Fruit fly (Drosophila melanogaster) Kc167 (cell line): ENCODE measurements around the gene Cpr78Ca.

ENCODE experiments used
- Sin3A ChIP-seq: fragments of >200 bp; optimal IDR thresholded peaks from 2 replicates; lab custom pipeline; 2018; ENCODE audit warnings: missing external identifiers
- h ChIP-seq: fragments of >200 bp; optimal IDR thresholded peaks from 3 replicates; lab custom pipeline; 2018; ENCODE audit warnings: missing external identifiers
- insv ChIP-seq: fragments of >200 bp; optimal IDR thresholded peaks from 3 replicates; lab custom pipeline; 2018; ENCODE audit warnings: missing external identifiers
- psq ChIP-seq: fragments of >200 bp; optimal IDR thresholded peaks from 2 replicates; lab custom pipeline; 2017; ENCODE audit warnings: missing external identifiers
- ttk ChIP-seq: sonication (Bioruptor generic); optimal IDR thresholded peaks from 2 replicates; lab custom pipeline; 2017; ENCODE audit warnings: missing external identifiers

DNA sequence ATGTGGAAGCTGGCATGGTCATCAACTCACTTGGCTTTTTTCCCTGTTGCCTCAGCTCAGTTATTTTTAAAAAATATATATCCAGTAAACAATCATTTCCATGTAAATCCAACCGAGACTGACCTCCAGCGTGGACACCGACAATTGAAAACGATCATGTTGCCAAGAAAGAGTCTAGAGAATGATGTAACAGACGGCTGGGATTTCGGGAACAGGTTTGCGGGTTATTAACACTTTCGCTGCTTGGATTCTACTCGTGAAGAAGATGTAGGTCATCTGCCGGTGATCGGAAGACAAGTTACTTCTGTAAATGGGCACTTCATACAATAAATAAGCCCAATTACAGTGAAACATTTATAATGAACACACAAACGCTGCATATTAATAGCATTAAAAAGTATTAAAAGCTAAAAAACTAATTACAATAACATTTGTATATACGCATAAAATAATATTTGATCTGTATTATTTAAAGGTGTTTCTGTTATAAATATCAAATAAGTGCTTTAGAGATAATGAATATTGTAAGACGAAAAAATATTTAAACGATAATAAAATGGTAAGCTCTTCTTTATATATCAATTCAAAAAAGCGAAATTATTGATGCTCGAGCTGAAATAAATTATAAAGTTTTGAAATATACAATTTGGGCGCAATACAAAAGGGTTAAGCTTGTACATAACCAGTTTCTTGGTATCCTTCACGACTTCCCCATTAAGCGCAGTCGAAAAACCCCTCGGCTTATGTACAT is 9.3 kb upstream of the Cpr78Ca start:
- TF ChIP-seq psq (no peak), Sin3A (no peak), h (lab: Kevin White, UChicago) (no peak), insv (lab: Kevin White, UChicago) (no peak), ttk (lab: Kevin White, UChicago) (no peak)
